Fruit fly (Drosophila melanogaster) whole organism, embryonic: ENCODE results near the gene Sec20.

Experiments used
- CG11695 ChIP-seq: fragments of 200-800 bp; sonication (Bioruptor generic); IDR thresholded peaks from 3 replicates; pipeline ENCODE4 v1.3.6; 2022; ENCODE audit warnings: missing biosample characterization, missing genetic modification characterization
- CG1647 ChIP-seq: fragments of 200-800 bp; sonication (Bioruptor generic); optimal IDR thresholded peaks from 3 replicates; lab custom pipeline; 2016; ENCODE audit warnings: missing biosample characterization, missing genetic modification characterization

DNA sequence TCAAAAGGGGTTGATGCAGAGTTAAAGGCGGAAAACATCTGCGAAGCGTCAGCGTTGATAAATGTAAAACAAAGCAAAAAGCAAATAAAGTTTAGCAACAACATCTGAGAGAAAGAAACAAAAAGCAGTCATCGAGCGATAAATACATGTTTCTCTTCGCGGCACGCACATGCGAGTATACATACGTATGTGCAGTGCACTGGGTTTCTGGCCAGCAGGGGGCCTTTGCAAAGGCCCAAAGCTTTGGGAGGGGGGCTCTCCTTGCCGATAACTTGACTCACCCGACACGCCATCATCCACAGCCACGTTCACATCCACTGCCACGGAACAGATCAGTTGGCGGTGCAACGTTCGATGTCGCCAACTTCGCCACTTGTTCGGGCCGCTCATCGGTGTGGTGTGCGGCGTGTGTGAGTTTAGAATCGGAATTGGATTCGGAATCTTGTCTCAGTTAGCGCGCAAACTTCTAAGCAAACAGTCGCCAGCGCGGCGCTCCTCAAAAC lies 11.1 kb downstream of the Sec20 start, which contains the start of gene CG42675:
- TF ChIP-seq CG1647 (no peak), CG11695 (no peak)
